Fruit fly (Drosophila melanogaster) whole organism, wandering third instar larva: ENCODE data around the gene CG33290.

ENCODE experiments used
- CG32264 ChIP-seq: fragments of 200-800 bp; sonication (Bioruptor generic); optimal IDR thresholded peaks from 2 replicates; lab custom pipeline; 2016; ENCODE audit warnings: missing biosample characterization, missing genetic modification characterization
- Sp1 ChIP-seq: fragments of 200-800 bp; sonication (Bioruptor generic); optimal IDR thresholded peaks from 3 replicates; lab custom pipeline; 2019; ENCODE audit warnings: missing biosample characterization, mild to moderate bottlenecking, missing genetic modification characterization, moderate library complexity
- dl ChIP-seq, 2 experiments: fragments of 175-275, 200-275 bp in 1 of 2; fragments of 200-275 bp in 1 of 2; sonication (Bioruptor generic); optimal IDR thresholded peaks; lab custom pipeline; 2018; ENCODE audit warnings: mild to moderate bottlenecking in 2 of 2, missing biosample characterization in 2 of 2, missing genetic modification characterization in 2 of 2, moderate library complexity in 2 of 2; ENCODE audit not compliant: partially characterized antibody in 2 of 2, insufficient read depth in 1 of 2
- fru ChIP-seq: fragments of 200-800 bp; sonication (Bioruptor generic); optimal IDR thresholded peaks from 3 replicates; lab custom pipeline; 2016; ENCODE audit warnings: missing biosample characterization, mild to moderate bottlenecking, missing genetic modification characterization
- pan ChIP-seq: fragments of >200 bp; optimal IDR thresholded peaks from 2 replicates; lab custom pipeline; 2017

DNA sequence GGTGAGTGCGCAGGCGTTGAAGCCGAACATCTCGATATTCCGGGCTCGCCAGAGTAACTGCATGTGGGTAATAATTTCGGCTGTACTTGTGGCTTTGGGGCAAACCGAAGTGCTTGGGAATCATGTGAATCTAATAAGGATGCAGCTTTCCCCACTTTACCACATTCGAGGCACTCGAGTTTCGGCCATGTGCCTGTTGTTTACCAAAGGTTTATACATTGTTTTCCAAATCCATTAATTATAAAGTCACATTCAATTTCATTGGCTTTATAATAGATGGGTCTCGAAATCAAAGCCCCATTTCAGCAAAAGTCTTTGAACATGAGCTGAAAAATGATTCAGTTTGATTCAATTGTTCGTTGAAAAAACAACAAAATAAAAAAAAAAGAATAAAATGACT is 23.0 kb downstream of the CG33290 start, which contains the start of gene CG7634:
- no peak for TF ChIP-seq fru
- no peak for TF ChIP-seq dl (GFP tag; optimal IDR thresholded peaks at IDR 0.05; lab: Kevin White, UChicago; ENCODE audit: insufficient read depth in 1 of 2, partially characterized antibody in 2 of 2)
- no peak for TF ChIP-seq CG32264 (GFP tag; lab: Kevin White, UChicago)
- TF ChIP-seq Sp1 (GFP tag; lab: Kevin White, UChicago): no peak
- TF ChIP-seq pan (lab: Kevin White, UChicago): no peak
